Worm (Caenorhabditis elegans): ENCODE results near the gene ZK632.11.

DNA sequence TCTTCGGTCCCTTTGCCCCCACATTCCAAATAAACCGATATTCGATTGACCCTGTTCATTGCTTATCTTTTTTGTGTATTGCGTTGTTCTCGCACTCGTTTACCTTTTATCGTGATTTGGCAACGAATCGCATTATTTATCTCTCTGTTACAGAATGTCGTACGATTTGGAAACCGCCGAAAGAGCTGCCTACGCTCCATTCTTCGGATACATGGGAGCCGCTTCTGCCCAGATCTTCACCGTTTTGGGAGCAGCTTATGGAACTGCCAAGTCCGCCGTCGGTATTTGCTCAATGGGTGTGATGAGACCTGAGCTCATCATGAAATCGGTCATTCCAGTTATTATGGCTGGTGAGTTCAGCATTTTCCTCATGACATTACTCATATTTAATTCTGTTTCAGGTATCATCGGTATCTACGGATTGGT lies 45.7 kb upstream of the ZK632.11 start, which contains the start of gene vha-2:
- TF ChIP-seq K09A11.1 (tag; optimal IDR thresholded peaks at IDR 0.05; ENCODE audit: insufficient read depth) (no peak), hlh-15 (tag; optimal IDR thresholded peaks at IDR 0.05) (no peak), pha-4 (tag; optimal IDR thresholded peaks at IDR 0.05) (no peak), dmd-4 (tag; optimal IDR thresholded peaks at IDR 0.05; ENCODE audit: borderline replicate concordance) (no peak), syd-9 (tag; optimal IDR thresholded peaks at IDR 0.05) (no peak), ceh-9 (tag; optimal IDR thresholded peaks at IDR 0.05) (no peak), elt-2 (tag; optimal IDR thresholded peaks at IDR 0.05) (peak; percentile 56), ceh-30 (tag; optimal IDR thresholded peaks at IDR 0.05) (no peak), fkh-10 (GFP tag; optimal IDR thresholded peaks at IDR 0.05) (no peak), pqm-1 (tag; optimal IDR thresholded peaks at IDR 0.05) (no peak), rnt-1 (tag; optimal IDR thresholded peaks at IDR 0.05) (no peak)
